Fruit fly (Drosophila melanogaster) whole organism: ENCODE data around the gene Ugt36E1.

Experiments used
- CG8478 ChIP-seq: fragments of >200 bp; optimal IDR thresholded peaks from 2 replicates; lab custom pipeline; 2018; ENCODE audit warnings: inconsistent platforms
- Dll ChIP-seq: fragments of >200 bp; optimal IDR thresholded peaks from 2 replicates; lab custom pipeline; 2017
- EcR ChIP-seq, 2 experiments: fragments of >200 bp; optimal IDR thresholded peaks; 2 replicates each; lab custom pipeline; 2017; ENCODE audit warnings: missing biosample characterization in 2 of 2, missing genetic modification characterization in 2 of 2, missing genetic modification reagents in 2 of 2
- pan ChIP-seq: fragments of >200 bp; optimal IDR thresholded peaks from 2 replicates; lab custom pipeline; 2017
- psq ChIP-seq: fragments of >200 bp; optimal IDR thresholded peaks from 2 replicates; lab custom pipeline; 2017
- usp ChIP-seq: fragments of >200 bp; optimal IDR thresholded peaks from 2 replicates; lab custom pipeline; 2017; ENCODE audit warnings: missing biosample characterization, missing genetic modification characterization, mixed read lengths

dm6 chr2L:18787415-18787989 is 39.1 kb upstream of the Ugt36E1 start:
- TF ChIP-seq CG8478 (lab: Kevin White, UChicago) (no peak), EcR (GFP tag; optimal IDR thresholded peaks at IDR 0.05; lab: Kevin White, UChicago) (no peak), usp (GFP tag; lab: Kevin White, UChicago) (no peak), pan (lab: Kevin White, UChicago) (no peak), Dll (lab: Kevin White, UChicago) (no peak), psq (no peak)
